Worm (Caenorhabditis elegans) whole organism, L3 larva: Measurements from ENCODE around the gene srw-67.

Source experiments
- aly-2 ChIP-seq: fragments of 150-350 bp; optimal IDR thresholded peaks from 2 replicates; lab custom pipeline; 2014; ENCODE audit warnings: missing biosample characterization, missing genetic modification characterization
- ama-1 ChIP-seq: fragments of 150-350 bp; optimal IDR thresholded peaks from 2 replicates; lab custom pipeline; 2018
- ceh-16 ChIP-seq: sonication (generic microtip); optimal IDR thresholded peaks from 2 replicates; lab custom pipeline; 2017; ENCODE audit warnings: missing biosample characterization, missing genetic modification characterization
- ceh-28 ChIP-seq: fragments of 150-350 bp; optimal IDR thresholded peaks from 2 replicates; lab custom pipeline; 2014; ENCODE audit warnings: missing biosample characterization, missing genetic modification reagents, missing genetic modification characterization
- egl-5 ChIP-seq: fragments of 150-350 bp; optimal IDR thresholded peaks from 2 replicates; lab custom pipeline; 2017; ENCODE audit warnings: missing biosample characterization, missing genetic modification reagents, missing genetic modification characterization, inconsistent platforms
- elt-1 ChIP-seq: fragments of 150-350 bp; optimal IDR thresholded peaks from 2 replicates; lab custom pipeline; 2014; ENCODE audit warnings: missing biosample characterization, missing genetic modification characterization
- elt-2 ChIP-seq: sonication (generic microtip); optimal IDR thresholded peaks from 2 replicates; lab custom pipeline; 2016; ENCODE audit warnings: missing genetic modification reagents, mild to moderate bottlenecking, missing genetic modification characterization, missing compliant biosample characterization
- elt-3 ChIP-seq, 3 experiments: fragments of 150-350 bp in 1 of 3; sonication (generic microtip) in 2 of 3; optimal IDR thresholded peaks; 2 replicates in 2 of 3; 4 replicates in 1 of 3; lab custom pipeline; 2014 to 2017; ENCODE audit warnings: missing biosample characterization in 3 of 3, missing genetic modification characterization in 3 of 3
- fkh-10 ChIP-seq: sonication (generic microtip); optimal IDR thresholded peaks from 2 replicates; lab custom pipeline; 2017; ENCODE audit warnings: missing biosample characterization, missing genetic modification reagents, missing genetic modification characterization
- fkh-2 ChIP-seq: fragments of 150-350 bp; optimal IDR thresholded peaks from 2 replicates; lab custom pipeline; 2014; ENCODE audit warnings: missing biosample characterization, missing genetic modification reagents, missing genetic modification characterization
- hmg-11 ChIP-seq: sonication (generic microtip); optimal IDR thresholded peaks from 2 replicates; lab custom pipeline; 2016; ENCODE audit warnings: missing genetic modification characterization, missing compliant biosample characterization
- lin-15B ChIP-seq: fragments of 150-350 bp; optimal IDR thresholded peaks from 2 replicates; lab custom pipeline; 2014; ENCODE audit warnings: missing biosample characterization, missing genetic modification characterization
- lin-39 ChIP-seq: fragments of 150-350 bp; optimal IDR thresholded peaks from 2 replicates; lab custom pipeline; 2018; ENCODE audit warnings: missing biosample characterization, missing genetic modification reagents, missing genetic modification characterization
- lsy-12 ChIP-seq: sonication (generic microtip); optimal IDR thresholded peaks from 2 replicates; lab custom pipeline; 2016; ENCODE audit warnings: mild to moderate bottlenecking, missing genetic modification characterization, missing compliant biosample characterization
- nfya-1 ChIP-seq: sonication (generic microtip); optimal IDR thresholded peaks from 2 replicates; lab custom pipeline; 2017; ENCODE audit warnings: missing genetic modification characterization, mild to moderate bottlenecking, missing compliant biosample characterization, antibody characterized with exemption, moderate library complexity; ENCODE audit not compliant: insufficient read depth
- nhr-11 ChIP-seq: fragments of 150-350 bp; optimal IDR thresholded peaks from 2 replicates; lab custom pipeline; 2014; ENCODE audit warnings: missing biosample characterization, missing genetic modification characterization
- nhr-12 ChIP-seq: fragments of 150-350 bp; optimal IDR thresholded peaks from 2 replicates; lab custom pipeline; 2014; ENCODE audit warnings: missing biosample characterization, missing genetic modification characterization
- nhr-23 ChIP-seq: fragments of 150-350 bp; optimal IDR thresholded peaks from 2 replicates; lab custom pipeline; 2014; ENCODE audit warnings: missing biosample characterization, missing genetic modification reagents, missing genetic modification characterization
- nhr-25 ChIP-seq: sonication (generic microtip); optimal IDR thresholded peaks from 2 replicates; lab custom pipeline; 2017; ENCODE audit warnings: missing biosample characterization, missing genetic modification characterization
- nhr-43 ChIP-seq: sonication (generic microtip); optimal IDR thresholded peaks from 2 replicates; lab custom pipeline; 2016; ENCODE audit warnings: mild to moderate bottlenecking, missing genetic modification characterization, missing compliant biosample characterization; ENCODE audit not compliant: poor library complexity, severe bottlenecking
- nhr-67 ChIP-seq: fragments of 150-350 bp; optimal IDR thresholded peaks from 2 replicates; lab custom pipeline; 2014; ENCODE audit warnings: missing biosample characterization, missing genetic modification characterization
- nhr-76 ChIP-seq: fragments of 150-350 bp; sonication (generic microtip); optimal IDR thresholded peaks from 5 replicates; lab custom pipeline; 2014; ENCODE audit warnings: missing biosample characterization, missing genetic modification characterization
- pha-4 ChIP-seq: fragments of 150-350 bp; optimal IDR thresholded peaks from 2 replicates; lab custom pipeline; 2014; ENCODE audit warnings: missing biosample characterization, missing genetic modification reagents, missing genetic modification characterization
- pqm-1 ChIP-seq: fragments of 150-350 bp; optimal IDR thresholded peaks from 2 replicates; lab custom pipeline; 2017; ENCODE audit warnings: missing biosample characterization, missing genetic modification characterization, inconsistent platforms
- sea-2 ChIP-seq: fragments of 150-350 bp; sonication (generic microtip); optimal IDR thresholded peaks from 4 replicates; lab custom pipeline; 2014; ENCODE audit warnings: missing biosample characterization, missing genetic modification reagents, missing genetic modification characterization
- skn-1 ChIP-seq: fragments of 150-350 bp; optimal IDR thresholded peaks from 2 replicates; lab custom pipeline; 2014; ENCODE audit warnings: missing biosample characterization, missing genetic modification characterization
- snpc-4 ChIP-seq: fragments of 150-350 bp; optimal IDR thresholded peaks from 2 replicates; lab custom pipeline; 2014; ENCODE audit warnings: missing biosample characterization, missing genetic modification characterization
- tbx-2 ChIP-seq: sonication (generic microtip); optimal IDR thresholded peaks from 2 replicates; lab custom pipeline; 2016; ENCODE audit warnings: mild to moderate bottlenecking, missing genetic modification characterization, missing compliant biosample characterization
- unc-62 ChIP-seq: fragments of 150-350 bp; sonication (generic microtip); optimal IDR thresholded peaks from 4 replicates; lab custom pipeline; 2014; ENCODE audit warnings: missing biosample characterization, missing genetic modification reagents, missing genetic modification characterization
- zag-1 ChIP-seq: fragments of 150-350 bp; optimal IDR thresholded peaks from 2 replicates; lab custom pipeline; 2014; ENCODE audit warnings: missing biosample characterization, missing genetic modification characterization
- ztf-11 ChIP-seq: fragments of 150-350 bp; optimal IDR thresholded peaks from 2 replicates; lab custom pipeline; 2014; ENCODE audit warnings: missing biosample characterization, missing genetic modification characterization

The srw-67 gene

ce11 chrV:7435376-7436204 lies 18.1 kb downstream of the srw-67 start, which contains the start of the genes ddo-2 and F25E5.8:
ddo-2 (minus strand) TSS chrV:7435705.
F25E5.8 (plus strand) TSS chrV:7435930.
- TF ChIP-seq sea-2 (GFP tag; lab: Kevin White, UChicago), result no peak
- TF ChIP-seq hmg-11 (tag; lab: Kevin White, UChicago), result peak; percentile 11
- peak; percentile 46 for TF ChIP-seq nhr-43 (tag; lab: Kevin White, UChicago)
- peak; percentile 14 for TF ChIP-seq nhr-25 (tag; lab: Kevin White, UChicago)
- TF ChIP-seq nhr-23 (tag; lab: Kevin White, UChicago), result peak; percentile 70

- no peak for TF ChIP-seq tbx-2 (tag; lab: Kevin White, UChicago)
- no peak for TF ChIP-seq lsy-12 (tag; lab: Kevin White, UChicago)
- TF ChIP-seq ztf-11 (tag; lab: Kevin White, UChicago), result no peak
- TF ChIP-seq fkh-10, result no peak
- TF ChIP-seq, all 47 proteins: peak for 0
Observed at ce11 chrV:7436509-7436908, 19.0 kb downstream of the srw-67 start.

DNA sequence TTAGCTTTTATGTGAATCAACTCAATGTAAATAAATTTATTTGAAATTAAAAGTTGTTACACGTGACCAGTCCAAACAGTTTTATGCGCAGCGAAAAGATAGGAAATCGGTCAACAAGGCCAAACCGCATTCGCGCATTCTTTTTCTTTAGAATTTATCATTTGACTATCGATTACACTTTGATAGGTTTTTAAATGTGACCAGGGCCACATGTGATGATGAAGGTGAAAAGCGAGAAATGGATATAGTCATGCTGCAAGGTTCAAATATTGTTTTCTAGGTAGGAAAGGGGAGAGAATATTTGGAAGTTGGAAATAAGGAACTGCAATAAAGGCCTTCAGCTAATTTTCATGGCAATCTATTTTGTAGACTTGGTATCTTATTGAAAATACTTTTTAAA lies 19.5 kb downstream of the srw-67 start:
- TF ChIP-seq nfya-1 (tag; lab: Kevin White, UChicago) (peak; percentile 16), elt-3 (tag; optimal IDR thresholded peaks at IDR 0.05; lab: Kevin White, UChicago) (peak in 2 of 3 experiments; percentile 14 to 91), lsy-12 (tag; lab: Kevin White, UChicago) (no peak), elt-1 (tag; lab: Kevin White, UChicago) (no peak), skn-1 (no peak), pqm-1 (tag; lab: Kevin White, UChicago) (no peak), ama-1 (lab: Kevin White, UChicago) (peak; percentile 98), nhr-76 (tag; lab: Kevin White, UChicago) (no peak), nhr-43 (tag; lab: Kevin White, UChicago) (peak; percentile 90), nhr-23 (tag; lab: Kevin White, UChicago) (peak; percentile 72), zag-1 (tag; lab: Kevin White, UChicago) (no peak), tbx-2 (tag; lab: Kevin White, UChicago) (peak; percentile 28), ztf-11 (tag; lab: Kevin White, UChicago) (no peak), fkh-2 (tag; lab: Kevin White, UChicago) (no peak), fkh-10 (no peak), nhr-25 (tag; lab: Kevin White, UChicago) (peak; percentile 78), egl-5 (tag; lab: Kevin White, UChicago) (no peak), pha-4 (peak; percentile 14), ceh-28 (tag; lab: Kevin White, UChicago) (no peak), aly-2 (no peak), nhr-11 (tag; lab: Kevin White, UChicago) (no peak)

DNA sequence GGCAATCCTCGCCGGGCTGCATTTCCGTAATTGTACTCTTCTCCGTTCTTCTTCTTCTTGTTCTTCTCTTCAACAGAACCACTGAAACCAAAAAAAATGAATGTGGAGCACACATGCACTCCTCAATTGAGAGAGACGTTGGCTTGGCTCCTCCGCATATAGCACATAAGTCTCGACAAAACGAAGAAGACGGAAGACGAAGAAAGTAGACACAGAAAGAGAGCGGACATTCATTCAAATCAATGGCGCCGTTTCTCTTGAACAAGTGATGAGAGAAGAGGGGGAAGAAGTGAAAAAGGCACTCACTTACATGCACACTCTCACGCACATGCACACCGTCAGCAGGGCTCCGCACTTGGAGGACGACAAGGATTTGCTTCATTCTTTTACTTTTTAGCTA lies 20.1 kb downstream of the srw-67 start, which contains the start of gene F25E5.9:
F25E5.9 (minus strand) TSS at position 382 of the 400 bp plus-strand sequence.
- TF ChIP-seq elt-2 (tag; lab: Kevin White, UChicago) (no peak), ceh-28 (tag; lab: Kevin White, UChicago) (no peak), ama-1 (lab: Kevin White, UChicago) (peak; percentile 10), nhr-11 (tag; lab: Kevin White, UChicago) (no peak), hmg-11 (tag; lab: Kevin White, UChicago) (no peak), snpc-4 (tag; lab: Kevin White, UChicago) (peak; percentile 32), nfya-1 (tag; lab: Kevin White, UChicago) (peak; percentile 51), ceh-16 (tag; lab: Kevin White, UChicago) (no peak), nhr-23 (tag; lab: Kevin White, UChicago) (no peak), fkh-10 (peak; percentile 28), egl-5 (tag; lab: Kevin White, UChicago) (no peak), nhr-12 (tag; lab: Kevin White, UChicago) (no peak), lin-15B (peak; percentile 7), skn-1 (no peak), nhr-67 (tag; lab: Kevin White, UChicago) (no peak), lsy-12 (tag; lab: Kevin White, UChicago) (no peak), lin-39 (tag; lab: Kevin White, UChicago) (peak; percentile 3), unc-62 (GFP tag; lab: Kevin White, UChicago) (no peak)
- TF ChIP-seq, all 47 proteins: peak for 6
